Fruit fly (Drosophila melanogaster) whole organism, embryonic: ENCODE data around the gene CG14400.

Experiments used
- CG12942 ChIP-seq: fragments of 200-800 bp; sonication (Bioruptor generic); optimal IDR thresholded peaks from 3 replicates; lab custom pipeline; 2016; ENCODE audit warnings: missing biosample characterization, missing genetic modification characterization
- CG6689 ChIP-seq: fragments of 200-800 bp; sonication (Bioruptor generic); IDR thresholded peaks from 2 replicates; pipeline ENCODE4 v1.3.6; 2022; ENCODE audit warnings: missing biosample characterization, missing genetic modification characterization
- CG8765 ChIP-seq: fragments of 200-800 bp; sonication (Bioruptor generic); IDR thresholded peaks from 2 replicates; pipeline ENCODE4 v1.3.6; 2022; ENCODE audit warnings: missing biosample characterization, missing genetic modification characterization
- CkIIα-i1 ChIP-seq: fragments of 200-800 bp; sonication (Bioruptor generic); IDR thresholded peaks from 2 replicates; pipeline ENCODE4 v1.3.6; 2022; ENCODE audit warnings: missing biosample characterization, missing genetic modification characterization
- E2f2 ChIP-seq: fragments of 200-800 bp; sonication (Bioruptor generic); IDR thresholded peaks from 2 replicates; pipeline ENCODE4 v1.3.6; 2022; ENCODE audit warnings: missing biosample characterization, missing genetic modification characterization
- Elba2 ChIP-seq: fragments of 200-800 bp; sonication (Bioruptor generic); optimal IDR thresholded peaks from 3 replicates; lab custom pipeline; 2016; ENCODE audit warnings: missing biosample characterization, missing genetic modification characterization
- H15 ChIP-seq: fragments of 200-800 bp; sonication (Bioruptor generic); IDR thresholded peaks from 3 replicates; pipeline ENCODE4 v1.3.6; 2022; ENCODE audit warnings: missing biosample characterization, missing genetic modification characterization
- NC2β ChIP-seq: fragments of 200-800 bp; sonication (Bioruptor generic); optimal IDR thresholded peaks from 2 replicates; lab custom pipeline; 2016; ENCODE audit warnings: missing biosample characterization, missing genetic modification characterization
- crol ChIP-seq: fragments of 200-800 bp; sonication (Bioruptor generic); IDR thresholded peaks from 2 replicates; pipeline ENCODE4 v1.3.6; 2022; ENCODE audit warnings: missing biosample characterization, missing genetic modification characterization
- pb ChIP-seq: fragments of 200-800 bp; sonication (Bioruptor generic); optimal IDR thresholded peaks from 3 replicates; lab custom pipeline; 2016; ENCODE audit warnings: missing biosample characterization, missing genetic modification characterization
- prd ChIP-seq, 3 experiments: fragments of >200 bp in 2 of 3; fragments of 200-800 bp in 1 of 3; sonication (Bioruptor generic) in 1 of 3; optimal IDR thresholded peaks in 2 of 3; IDR thresholded peaks in 1 of 3; 2 replicates in 2 of 3; 3 replicates in 1 of 3; pipeline versions ENCODE4 v1.3.6 to Lab custom; 2017 to 2022; ENCODE audit warnings: missing biosample characterization in 1 of 3, missing genetic modification characterization in 1 of 3
- tap ChIP-seq: fragments of 200-800 bp; optimal IDR thresholded peaks from 3 replicates; lab custom pipeline; 2019; ENCODE audit warnings: missing biosample characterization, mild to moderate bottlenecking, missing genetic modification characterization, moderate library complexity
- tin ChIP-seq: fragments of 200-800 bp; sonication (Bioruptor generic); optimal IDR thresholded peaks from 3 replicates; lab custom pipeline; 2016; ENCODE audit warnings: missing biosample characterization, missing genetic modification characterization
- tll ChIP-seq, 2 experiments: fragments of 200-800 bp in 1 of 2; fragments of >200 bp in 1 of 2; sonication (Bioruptor generic) in 1 of 2; optimal IDR thresholded peaks; 2 replicates each; lab custom pipeline; 2017 to 2019; ENCODE audit warnings: missing biosample characterization in 2 of 2, missing genetic modification characterization in 2 of 2, mild to moderate bottlenecking in 1 of 2, moderate library complexity in 1 of 2

- TF ChIP-seq crol (no peak), tin (GFP tag; lab: Kevin White, UChicago) (no peak), NC2β (GFP tag; lab: Kevin White, UChicago) (no peak), CG12942 (GFP tag; lab: Kevin White, UChicago) (no peak), Elba2 (GFP tag; lab: Kevin White, UChicago) (no peak), CG6689 (GFP tag; lab: Robert Waterston, UW) (no peak), tap (tag; lab: Kevin White, UChicago) (no peak), prd (optimal IDR thresholded peaks at IDR 0.05; lab: Kevin White, UChicago) (no peak), prd (GFP tag; IDR thresholded peaks at IDR 0.05; lab: Robert Waterston, UW) (no peak), pb (GFP tag; lab: Kevin White, UChicago) (no peak), H15 (GFP tag; lab: Robert Waterston, UW) (no peak), CG8765 (GFP tag; lab: Robert Waterston, UW) (no peak), E2f2 (GFP tag; lab: Robert Waterston, UW) (no peak), CkIIα-i1 (GFP tag; lab: Robert Waterston, UW) (no peak), tll (GFP tag; optimal IDR thresholded peaks at IDR 0.05; lab: Kevin White, UChicago) (no peak)
These were observed 29.0 kb downstream of the CG14400 start for dm6 chr2L:20828701-20829100.
